Fruit fly (Drosophila melanogaster) whole organism, embryonic: Measurements from ENCODE around the gene Lsp1alpha.

Experiments
- CG11247 ChIP-seq: fragments of 200-800 bp; sonication (Bioruptor generic); IDR thresholded peaks from 2 replicates; pipeline ENCODE4 v1.3.6; 2022; ENCODE audit warnings: missing biosample characterization, missing genetic modification characterization
- CG16813 ChIP-seq: fragments of 200-800 bp; sonication (Bioruptor generic); IDR thresholded peaks from 3 replicates; pipeline ENCODE4 v1.3.6; 2022; ENCODE audit warnings: missing biosample characterization, missing genetic modification characterization; ENCODE audit not compliant: partially characterized antibody
- CG3065 ChIP-seq: fragments of 200-800 bp; sonication (Bioruptor generic); optimal IDR thresholded peaks from 2 replicates; lab custom pipeline; 2016; ENCODE audit warnings: missing biosample characterization, missing genetic modification characterization
- Kr ChIP-seq: fragments of 200-800 bp; sonication (Bioruptor generic); optimal IDR thresholded peaks from 2 replicates; lab custom pipeline; 2017; ENCODE audit warnings: missing biosample characterization, mild to moderate bottlenecking, missing genetic modification characterization
- NK7.1 ChIP-seq: fragments of 200-800 bp; sonication (Bioruptor generic); optimal IDR thresholded peaks from 3 replicates; lab custom pipeline; 2016; ENCODE audit warnings: missing biosample characterization, missing genetic modification characterization
- cas ChIP-seq: fragments of 200-800 bp; sonication (Bioruptor generic); IDR thresholded peaks from 2 replicates; pipeline ENCODE4 v1.3.6; 2022; ENCODE audit warnings: missing biosample characterization, missing genetic modification characterization
- croc ChIP-seq: fragments of 200-800 bp; sonication (Bioruptor generic); conservative IDR thresholded peaks from 3 replicates; pipeline ENCODE4 v1.3.6; 2022; ENCODE audit warnings: missing biosample characterization, missing genetic modification characterization
- sens ChIP-seq: fragments of 200-800 bp; sonication (Bioruptor generic); peaks from one replicate; lab custom pipeline; 2016; ENCODE audit warnings: missing biosample characterization, missing genetic modification characterization

dm6 chrX:12539215-12539614 is 49.1 kb downstream of the Lsp1alpha start:
- TF ChIP-seq croc (GFP tag; lab: Robert Waterston, UW) = no peak
- no peak for TF ChIP-seq sens (GFP tag; lab: Kevin White, UChicago)
- no peak for TF ChIP-seq CG3065 (GFP tag; lab: Kevin White, UChicago)
- TF ChIP-seq cas = no peak
- no peak for TF ChIP-seq NK7.1 (GFP tag; lab: Kevin White, UChicago)
- TF ChIP-seq CG11247 (GFP tag; lab: Robert Waterston, UW) = no peak
- TF ChIP-seq CG16813 (GFP tag; lab: Robert Waterston, UW) = no peak
- no peak for TF ChIP-seq Kr (GFP tag; lab: Kevin White, UChicago)
